Worm (Caenorhabditis elegans) whole organism, mixed stage, embryonic: Measurements from ENCODE around the gene col-144.

Experiments used
- M03D4.4 ChIP-seq: sonication (generic microtip); optimal IDR thresholded peaks from 2 replicates; lab custom pipeline; 2017; ENCODE audit warnings: mild to moderate bottlenecking, missing genetic modification characterization, missing compliant biosample characterization
- bed-3 ChIP-seq: fragments of 200-800 bp; sonication (Bioruptor generic); optimal IDR thresholded peaks from 3 replicates; lab custom pipeline; 2018; ENCODE audit warnings: mild to moderate bottlenecking, missing genetic modification characterization, moderate library complexity, missing compliant biosample characterization
- blmp-1 ChIP-seq: fragments of 150-350 bp; optimal IDR thresholded peaks from 2 replicates; lab custom pipeline; 2014; ENCODE audit warnings: missing biosample characterization, missing genetic modification characterization
- ceh-39 ChIP-seq: fragments of 150-350 bp; optimal IDR thresholded peaks from 2 replicates; lab custom pipeline; 2014; ENCODE audit warnings: missing biosample characterization, missing genetic modification characterization
- ceh-43 ChIP-seq: fragments of 200-800 bp; sonication (Bioruptor generic); optimal IDR thresholded peaks from 2 replicates; lab custom pipeline; 2018; ENCODE audit warnings: mild to moderate bottlenecking, missing genetic modification characterization, moderate library complexity, missing compliant biosample characterization
- ceh-83 ChIP-seq: fragments of 200-800 bp; sonication (Bioruptor generic); optimal IDR thresholded peaks from 2 replicates; lab custom pipeline; 2018; ENCODE audit warnings: mild to moderate bottlenecking, missing genetic modification characterization, missing compliant biosample characterization
- drap-1 ChIP-seq: fragments of 200-800 bp; sonication (Bioruptor generic); optimal IDR thresholded peaks from 3 replicates; lab custom pipeline; 2018; ENCODE audit warnings: mild to moderate bottlenecking, missing genetic modification characterization, missing compliant biosample characterization
- elt-3 ChIP-seq: fragments of 150-350 bp; optimal IDR thresholded peaks from 2 replicates; lab custom pipeline; 2014; ENCODE audit warnings: missing biosample characterization, missing genetic modification characterization
- hlh-1 ChIP-seq: fragments of 150-350 bp; optimal IDR thresholded peaks from 2 replicates; lab custom pipeline; 2014; ENCODE audit warnings: missing biosample characterization, missing genetic modification reagents, missing genetic modification characterization
- lin-13 ChIP-seq: fragments of 150-350 bp; optimal IDR thresholded peaks from 2 replicates; lab custom pipeline; 2014; ENCODE audit warnings: missing biosample characterization, missing genetic modification characterization
- lin-32 ChIP-seq: fragments of 200-800 bp; sonication (Bioruptor generic); optimal IDR thresholded peaks from 2 replicates; lab custom pipeline; 2018; ENCODE audit warnings: mild to moderate bottlenecking, missing genetic modification characterization, missing compliant biosample characterization
- mab-5 ChIP-seq: fragments of 150-350 bp; optimal IDR thresholded peaks from 2 replicates; lab custom pipeline; 2014; ENCODE audit warnings: missing biosample characterization, missing genetic modification characterization
- mls-2 ChIP-seq: sonication (generic microtip); optimal IDR thresholded peaks from 2 replicates; lab custom pipeline; 2016; ENCODE audit warnings: mild to moderate bottlenecking, missing genetic modification characterization, moderate library complexity, missing compliant biosample characterization
- nhr-12 ChIP-seq: fragments of 150-350 bp; optimal IDR thresholded peaks from 2 replicates; lab custom pipeline; 2014; ENCODE audit warnings: missing biosample characterization, missing genetic modification characterization
- nhr-2 ChIP-seq: fragments of 150-350 bp; optimal IDR thresholded peaks from 2 replicates; lab custom pipeline; 2014; ENCODE audit warnings: missing biosample characterization, missing genetic modification characterization
- nhr-237 ChIP-seq: fragments of 150-350 bp; optimal IDR thresholded peaks from 2 replicates; lab custom pipeline; 2014; ENCODE audit warnings: missing biosample characterization, missing genetic modification characterization
- nhr-28 ChIP-seq: fragments of 150-350 bp; optimal IDR thresholded peaks from 2 replicates; lab custom pipeline; 2014; ENCODE audit warnings: missing biosample characterization, missing genetic modification characterization
- nhr-76 ChIP-seq: sonication (generic microtip); optimal IDR thresholded peaks from 2 replicates; lab custom pipeline; 2017; ENCODE audit warnings: missing biosample characterization, missing genetic modification characterization
- sem-2 ChIP-seq: fragments of 200-800 bp; sonication (Bioruptor generic); optimal IDR thresholded peaks from 2 replicates; lab custom pipeline; 2018; ENCODE audit warnings: mild to moderate bottlenecking, missing genetic modification characterization, missing compliant biosample characterization
- snpc-4 ChIP-seq: fragments of 150-350 bp; optimal IDR thresholded peaks from 2 replicates; lab custom pipeline; 2014; ENCODE audit warnings: missing biosample characterization, missing genetic modification characterization
- sptf-1 ChIP-seq: sonication (generic microtip); optimal IDR thresholded peaks from 2 replicates; lab custom pipeline; 2017; ENCODE audit warnings: mild to moderate bottlenecking, missing genetic modification characterization, moderate library complexity, missing compliant biosample characterization
- tbx-8 ChIP-seq: fragments of 200-800 bp; sonication (Bioruptor generic); optimal IDR thresholded peaks from 2 replicates; lab custom pipeline; 2018; ENCODE audit warnings: mild to moderate bottlenecking, missing genetic modification characterization, moderate library complexity, missing compliant biosample characterization
- unc-39 ChIP-seq: fragments of 150-350 bp; optimal IDR thresholded peaks from 2 replicates; lab custom pipeline; 2014; ENCODE audit warnings: missing biosample characterization, missing genetic modification characterization
- unc-62 ChIP-seq: fragments of 150-350 bp; optimal IDR thresholded peaks from 2 replicates; lab custom pipeline; 2014; ENCODE audit warnings: missing biosample characterization, missing genetic modification reagents, missing genetic modification characterization
- zip-8 ChIP-seq: fragments of 150-350 bp; optimal IDR thresholded peaks from 2 replicates; lab custom pipeline; 2014; ENCODE audit warnings: missing biosample characterization, missing genetic modification characterization
- ztf-11 ChIP-seq: fragments of 150-350 bp; optimal IDR thresholded peaks from 2 replicates; lab custom pipeline; 2014; ENCODE audit warnings: missing biosample characterization, missing genetic modification characterization

Gene col-144

ce11 chrV:9132043-9132442, 28.4 kb downstream of the col-144 start, which contains the start of gene F21C10.1:
Gene F21C10.1, plus strand, starts transcription at chrV:9132343.
- TF ChIP-seq bed-3 (no peak), M03D4.4 (tag; lab: Kevin White, UChicago) (no peak), zip-8 (tag; lab: Kevin White, UChicago) (no peak), blmp-1 (tag; lab: Kevin White, UChicago) (no peak), nhr-2 (tag; lab: Kevin White, UChicago) (no peak), lin-32 (no peak), ceh-39 (no peak), nhr-28 (no peak)

ce11 chrV:9130766-9131165, 29.7 kb downstream of the col-144 start, which contains the start of gene F21C10.19:
Gene F21C10.19, plus strand, starts transcription at chrV:9131066.
- TF ChIP-seq lin-32 (no peak), nhr-12 (tag; lab: Kevin White, UChicago) (no peak), ceh-43 (GFP tag; lab: Kevin White, UChicago) (no peak), mab-5 (no peak), bed-3 (no peak), sem-2 (no peak), unc-39 (tag; lab: Kevin White, UChicago) (no peak), ceh-83 (no peak), ceh-39 (no peak)

DNA sequence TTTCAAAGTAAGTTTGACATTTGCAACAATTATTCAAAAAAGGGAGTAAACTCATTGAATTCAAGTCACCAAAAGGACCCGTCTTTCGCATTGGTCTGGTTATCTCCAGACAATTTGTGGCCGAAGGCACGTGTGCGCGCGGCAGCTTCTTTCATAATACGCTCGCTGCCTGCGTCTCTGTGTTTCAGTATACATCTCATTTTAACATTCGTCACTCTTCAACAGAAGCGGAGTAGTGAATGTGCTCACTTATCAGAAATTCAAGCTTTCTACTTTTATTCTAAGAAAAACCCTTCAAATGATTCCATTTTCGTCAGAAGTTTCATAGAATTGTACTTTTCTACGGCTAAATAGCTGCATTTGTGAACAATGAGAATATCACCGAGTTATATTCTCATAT, 31.9 kb downstream of the col-144 start:
- TF ChIP-seq unc-62 (no peak), ceh-39 (no peak), lin-13 (tag; lab: Kevin White, UChicago) (no peak), sem-2 (no peak), ceh-83 (no peak), hlh-1 (tag; lab: Kevin White, UChicago) (no peak), unc-39 (tag; lab: Kevin White, UChicago) (no peak), snpc-4 (tag; lab: Kevin White, UChicago) (no peak), nhr-2 (tag; lab: Kevin White, UChicago) (no peak), drap-1 (no peak), ceh-43 (GFP tag; lab: Kevin White, UChicago) (no peak), tbx-8 (GFP tag; lab: Kevin White, UChicago) (no peak)

ce11 chrV:9127773-9128172, 32.7 kb downstream of the col-144 start, which contains the start of gene F21C10.3:
Gene F21C10.3, plus strand, starts transcription at chrV:9128073.
- TF ChIP-seq snpc-4 (tag; lab: Kevin White, UChicago) (no peak), nhr-237 (no peak), unc-62 (no peak), ztf-11 (tag; lab: Kevin White, UChicago) (no peak), mab-5 (no peak), sem-2 (no peak), ceh-43 (GFP tag; lab: Kevin White, UChicago) (no peak)

DNA sequence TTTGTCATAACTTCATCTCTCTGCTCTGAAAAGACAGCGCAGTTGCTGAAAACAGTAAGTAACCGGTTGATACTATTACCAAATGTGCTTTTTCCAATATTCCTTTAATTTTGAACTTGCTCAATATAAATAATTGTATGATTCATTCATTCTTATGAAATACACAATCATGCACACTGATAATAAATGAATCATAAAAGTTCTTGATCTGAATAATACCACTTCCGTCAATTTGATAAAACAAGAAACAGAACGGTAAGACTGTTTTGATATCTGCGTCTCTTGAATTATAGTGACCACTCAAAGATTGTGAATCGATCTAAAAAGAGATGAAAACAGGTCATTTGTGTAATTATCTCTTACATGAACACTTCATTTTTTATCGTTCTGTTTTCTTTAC, 34.1 kb downstream of the col-144 start, which contains the start of gene F21C10.4:
Gene F21C10.4 (plus strand): TSS at position 301 of the 400 bp plus-strand sequence.
- TF ChIP-seq nhr-76 (tag; lab: Kevin White, UChicago) = no peak

- no peak for TF ChIP-seq ceh-39
- no peak for TF ChIP-seq mls-2
- TF ChIP-seq snpc-4 (tag; lab: Kevin White, UChicago) = no peak
- TF ChIP-seq hlh-1 (tag; lab: Kevin White, UChicago) = no peak
- no peak for TF ChIP-seq sptf-1
- no peak for TF ChIP-seq zip-8 (tag; lab: Kevin White, UChicago)
- TF ChIP-seq ztf-11 (tag; lab: Kevin White, UChicago) = no peak
- no peak for TF ChIP-seq elt-3 (tag; lab: Kevin White, UChicago)
- TF ChIP-seq nhr-12 (tag; lab: Kevin White, UChicago) = no peak
- no peak for TF ChIP-seq unc-62
Measured at ce11 chrV:9125345-9125744, 35.1 kb downstream of the col-144 start, which contains the start of gene F21C10.5. Gene F21C10.5, plus strand, starts transcription at chrV:9125645.

DNA sequence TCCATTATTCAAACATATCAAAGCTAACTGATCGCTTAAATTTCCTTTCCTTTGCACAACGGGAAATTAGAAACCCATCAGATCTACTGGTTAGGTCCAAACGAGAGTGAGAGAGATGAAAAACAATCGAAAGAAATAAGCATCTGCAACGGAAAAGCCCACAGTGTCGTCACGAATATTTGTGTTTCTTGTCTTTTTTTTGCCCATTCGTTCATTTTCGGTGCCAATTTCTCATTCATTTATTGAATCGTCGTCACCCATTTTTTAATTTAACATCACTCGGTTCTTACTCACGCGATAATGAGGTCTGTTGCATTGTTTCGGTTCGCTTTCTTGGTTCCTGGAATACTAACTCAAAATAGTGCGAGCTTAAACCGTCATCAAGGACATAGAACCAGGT, 36.3 kb downstream of the col-144 start, which contains the start of gene F21C10.6:
Gene F21C10.6 (plus strand): TSS at position 301 of the 400 bp plus-strand sequence.
- no peak for TF ChIP-seq sem-2
- no peak for TF ChIP-seq snpc-4 (tag; lab: Kevin White, UChicago)
- no peak for TF ChIP-seq unc-39 (tag; lab: Kevin White, UChicago)
- TF ChIP-seq sptf-1 = no peak
- no peak for TF ChIP-seq mab-5
- TF ChIP-seq hlh-1 (tag; lab: Kevin White, UChicago) = no peak
- no peak for TF ChIP-seq bed-3

DNA sequence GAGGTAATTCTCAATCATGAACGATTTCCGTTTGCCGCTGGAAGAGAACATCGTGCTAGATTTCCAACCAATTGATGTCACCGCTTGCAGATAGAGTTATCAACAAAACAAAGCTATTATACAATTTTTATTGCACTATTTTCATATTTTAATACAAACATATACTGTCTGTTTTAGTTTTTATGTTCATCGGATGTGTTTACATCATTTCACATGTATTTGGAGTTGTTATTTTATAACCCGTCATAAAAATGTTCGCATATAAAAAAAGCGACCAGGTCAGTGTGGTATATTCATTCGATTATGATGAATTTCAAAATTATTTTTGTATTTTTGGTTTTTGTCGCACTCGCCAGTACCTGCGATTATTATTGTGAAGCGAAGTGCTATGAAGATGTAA, 37.3 kb downstream of the col-144 start, which contains the start of gene F21C10.11:
Gene F21C10.11 (plus strand): TSS at position 301 of the 400 bp plus-strand sequence.
- no peak for TF ChIP-seq ceh-39
